Fruit fly (Drosophila melanogaster) whole organism, embryonic: Measurements from ENCODE around the gene VhaM9.7-c.

Experiments used
- CG1024 ChIP-seq: fragments of 200-800 bp; sonication (Bioruptor generic); IDR thresholded peaks from 2 replicates; pipeline ENCODE4 v1.3.6; 2022; ENCODE audit warnings: missing biosample characterization, missing genetic modification characterization
- CG10267 ChIP-seq: fragments of 200-800 bp; sonication (Bioruptor generic); optimal IDR thresholded peaks from 2 replicates; lab custom pipeline; 2018; ENCODE audit warnings: missing biosample characterization, mild to moderate bottlenecking, missing genetic modification characterization, moderate library complexity
- CG10274 ChIP-seq: fragments of 200-800 bp; sonication (Bioruptor generic); optimal IDR thresholded peaks from 3 replicates; lab custom pipeline; 2017; ENCODE audit warnings: missing biosample characterization, mild to moderate bottlenecking, missing genetic modification characterization
- CG13287 ChIP-seq: fragments of 200-800 bp; sonication (Bioruptor generic); IDR thresholded peaks from 2 replicates; pipeline ENCODE4 v1.3.6; 2022; ENCODE audit warnings: missing biosample characterization, missing genetic modification characterization; ENCODE audit not compliant: partially characterized antibody
- CG1603 ChIP-seq: fragments of 200-800 bp; sonication (Bioruptor generic); optimal IDR thresholded peaks from 2 replicates; lab custom pipeline; 2019; ENCODE audit warnings: missing biosample characterization, mild to moderate bottlenecking, missing genetic modification characterization, moderate library complexity
- CG16863 ChIP-seq: fragments of 200-800 bp; sonication (Bioruptor generic); optimal IDR thresholded peaks from 3 replicates; lab custom pipeline; 2016; ENCODE audit warnings: missing biosample characterization, missing genetic modification characterization
- CG17568 ChIP-seq: fragments of 200-800 bp; sonication (Bioruptor generic); optimal IDR thresholded peaks from 2 replicates; lab custom pipeline; 2018; ENCODE audit warnings: missing biosample characterization, mild to moderate bottlenecking, missing genetic modification characterization, moderate library complexity
- CG17802 ChIP-seq: fragments of 200-800 bp; sonication (Bioruptor generic); optimal IDR thresholded peaks from 2 replicates; lab custom pipeline; 2018; ENCODE audit warnings: missing biosample characterization, mild to moderate bottlenecking, missing genetic modification characterization, moderate library complexity
- CG18619 ChIP-seq: fragments of 200-800 bp; sonication (Bioruptor generic); optimal IDR thresholded peaks from 3 replicates; lab custom pipeline; 2017; ENCODE audit warnings: missing biosample characterization, mild to moderate bottlenecking, missing genetic modification characterization
- CG2875 ChIP-seq: fragments of 200-800 bp; sonication (Bioruptor generic); optimal IDR thresholded peaks from 2 replicates; lab custom pipeline; 2017; ENCODE audit warnings: missing biosample characterization, mild to moderate bottlenecking, missing genetic modification characterization, missing genetic modification reagents
- CG31388 ChIP-seq: fragments of 200-800 bp; sonication (Bioruptor generic); optimal IDR thresholded peaks from 2 replicates; lab custom pipeline; 2016; ENCODE audit warnings: missing biosample characterization, missing genetic modification characterization
- CG34376 ChIP-seq: fragments of 200-800 bp; sonication (Bioruptor generic); optimal IDR thresholded peaks from 2 replicates; lab custom pipeline; 2018; ENCODE audit warnings: missing biosample characterization, mild to moderate bottlenecking, missing genetic modification characterization
- CG43689 ChIP-seq: fragments of 200-800 bp; sonication (Bioruptor generic); IDR thresholded peaks from 2 replicates; pipeline ENCODE4 v1.3.6; 2022; ENCODE audit warnings: missing biosample characterization, missing genetic modification characterization
- CG5245 ChIP-seq: fragments of 200-800 bp; sonication (Bioruptor generic); optimal IDR thresholded peaks from 3 replicates; lab custom pipeline; 2016; ENCODE audit warnings: missing biosample characterization, missing genetic modification characterization
- CTCF ChIP-seq: fragments of 200-800 bp; sonication (Bioruptor generic); optimal IDR thresholded peaks from 2 replicates; lab custom pipeline; 2017; ENCODE audit warnings: missing biosample characterization, mild to moderate bottlenecking, missing genetic modification characterization, moderate library complexity
- CrebB ChIP-seq: fragments of 200-800 bp; sonication (Bioruptor generic); optimal IDR thresholded peaks from 3 replicates; lab custom pipeline; 2018; ENCODE audit warnings: missing biosample characterization, mild to moderate bottlenecking, missing genetic modification characterization
- D ChIP-seq, 2 experiments: fragments of 200-800 bp in 1 of 2; fragments of >200 bp in 1 of 2; sonication (Bioruptor generic) in 1 of 2; optimal IDR thresholded peaks; 2 replicates in 1 of 2; 3 replicates in 1 of 2; lab custom pipeline; 2017; ENCODE audit warnings: mild to moderate bottlenecking in 1 of 2, missing biosample characterization in 1 of 2, missing genetic modification characterization in 1 of 2, missing genetic modification reagents in 1 of 2
- Eip74EF ChIP-seq, 2 experiments: fragments of 200-800 bp in 1 of 2; fragments of >200 bp in 1 of 2; sonication (Bioruptor generic) in 1 of 2; optimal IDR thresholded peaks; 2 replicates each; lab custom pipeline; 2017 to 2019; ENCODE audit warnings: missing biosample characterization in 2 of 2, missing genetic modification characterization in 2 of 2, mild to moderate bottlenecking in 1 of 2, moderate library complexity in 1 of 2
- Fer3 ChIP-seq: fragments of 200-800 bp; sonication (Bioruptor generic); optimal IDR thresholded peaks from 2 replicates; lab custom pipeline; 2018; ENCODE audit warnings: missing biosample characterization, mild to moderate bottlenecking, missing genetic modification characterization, moderate library complexity
- Gsc ChIP-seq: fragments of 200-800 bp; sonication (Bioruptor generic); IDR thresholded peaks from 2 replicates; pipeline ENCODE4 v1.3.6; 2022; ENCODE audit warnings: missing biosample characterization, missing genetic modification characterization
- H15 ChIP-seq: fragments of 200-800 bp; sonication (Bioruptor generic); IDR thresholded peaks from 3 replicates; pipeline ENCODE4 v1.3.6; 2022; ENCODE audit warnings: missing biosample characterization, missing genetic modification characterization
- Hr51 ChIP-seq, 2 experiments: fragments of 200-800 bp; sonication (Bioruptor generic); optimal IDR thresholded peaks; 2 replicates in 1 of 2; 3 replicates in 1 of 2; lab custom pipeline; 2016 to 2018; ENCODE audit warnings: missing biosample characterization in 2 of 2, missing genetic modification characterization in 2 of 2, mild to moderate bottlenecking in 1 of 2, moderate library complexity in 1 of 2
- Hr78 ChIP-seq, 2 experiments: fragments of 200-800 bp in 1 of 2; fragments of >200 bp in 1 of 2; sonication (Bioruptor generic) in 1 of 2; optimal IDR thresholded peaks; 2 replicates each; lab custom pipeline; 2017 to 2019; ENCODE audit warnings: missing biosample characterization in 2 of 2, missing genetic modification characterization in 2 of 2, mild to moderate bottlenecking in 1 of 2, moderate library complexity in 1 of 2
- Kr ChIP-seq: fragments of 200-800 bp; sonication (Bioruptor generic); optimal IDR thresholded peaks from 2 replicates; lab custom pipeline; 2017; ENCODE audit warnings: missing biosample characterization, mild to moderate bottlenecking, missing genetic modification characterization
- MTF-1 ChIP-seq: fragments of 200-800 bp; sonication (Bioruptor generic); optimal IDR thresholded peaks from 2 replicates; lab custom pipeline; 2018; ENCODE audit warnings: missing biosample characterization, mild to moderate bottlenecking, missing genetic modification characterization, borderline replicate concordance
- Mrtf ChIP-seq: fragments of 200-800 bp; sonication (Bioruptor generic); IDR thresholded peaks from 3 replicates; pipeline ENCODE4 v1.3.6; 2022; ENCODE audit warnings: missing biosample characterization, missing genetic modification characterization
- NK7.1 ChIP-seq: fragments of 200-800 bp; sonication (Bioruptor generic); optimal IDR thresholded peaks from 3 replicates; lab custom pipeline; 2016; ENCODE audit warnings: missing biosample characterization, missing genetic modification characterization
- Nf-YB ChIP-seq: fragments of 200-800 bp; sonication (Bioruptor generic); optimal IDR thresholded peaks from 3 replicates; lab custom pipeline; 2019; ENCODE audit warnings: missing biosample characterization, mild to moderate bottlenecking, missing genetic modification characterization, moderate library complexity
- Rx ChIP-seq: fragments of 200-800 bp; sonication (Bioruptor generic); IDR thresholded peaks from 2 replicates; pipeline ENCODE4 v1.3.6; 2022; ENCODE audit warnings: missing biosample characterization, missing genetic modification characterization
- Side ChIP-seq: fragments of 200-800 bp; sonication (Bioruptor generic); optimal IDR thresholded peaks from 2 replicates; lab custom pipeline; 2016; ENCODE audit warnings: missing biosample characterization, missing genetic modification characterization
- Six4 ChIP-seq: fragments of 200-800 bp; sonication (Bioruptor generic); optimal IDR thresholded peaks from 2 replicates; lab custom pipeline; 2016; ENCODE audit warnings: missing biosample characterization, missing genetic modification characterization
- TFAM ChIP-seq: fragments of 200-800 bp; sonication (Bioruptor generic); optimal IDR thresholded peaks from 2 replicates; lab custom pipeline; 2017; ENCODE audit warnings: missing biosample characterization, missing genetic modification characterization, inconsistent platforms
- aop ChIP-seq: fragments of 200-800 bp; sonication (Bioruptor generic); IDR thresholded peaks from 2 replicates; pipeline ENCODE4 v1.3.6; 2022; ENCODE audit warnings: missing biosample characterization, missing genetic modification characterization
- ase ChIP-seq: fragments of 200-800 bp; sonication (Bioruptor generic); IDR thresholded peaks from 3 replicates; pipeline ENCODE4 v1.3.6; 2022; ENCODE audit warnings: missing biosample characterization, missing genetic modification characterization
- ash1 ChIP-seq: fragments of 200-800 bp; sonication (Bioruptor generic); optimal IDR thresholded peaks from 2 replicates; lab custom pipeline; 2018; ENCODE audit warnings: missing biosample characterization, mild to moderate bottlenecking, missing genetic modification characterization
- dimm ChIP-seq: fragments of 200-800 bp; sonication (Bioruptor generic); IDR thresholded peaks from 2 replicates; pipeline ENCODE4 v1.3.6; 2022; ENCODE audit warnings: missing biosample characterization, missing genetic modification characterization
- emc ChIP-seq: fragments of 200-800 bp; sonication (Bioruptor generic); optimal IDR thresholded peaks from 2 replicates; lab custom pipeline; 2016; ENCODE audit warnings: missing biosample characterization, missing genetic modification characterization
- ems ChIP-seq: fragments of 200-800 bp; sonication (Bioruptor generic); optimal IDR thresholded peaks from 3 replicates; lab custom pipeline; 2016; ENCODE audit warnings: missing biosample characterization, missing genetic modification characterization
- insv ChIP-seq, 2 experiments: fragments of 200-800 bp; sonication (Bioruptor generic); optimal IDR thresholded peaks; 3 replicates each; lab custom pipeline; 2016 to 2018; ENCODE audit warnings: missing biosample characterization in 2 of 2, missing genetic modification characterization in 2 of 2
- kni ChIP-seq: fragments of 200-800 bp; sonication (Bioruptor generic); optimal IDR thresholded peaks from 3 replicates; lab custom pipeline; 2017; ENCODE audit warnings: mild to moderate bottlenecking, missing biosample characterization, missing genetic modification reagents, missing genetic modification characterization
- knrl ChIP-seq: fragments of 200-800 bp; sonication (Bioruptor generic); IDR thresholded peaks from 3 replicates; pipeline ENCODE4 v1.3.6; 2022; ENCODE audit warnings: missing biosample characterization, missing genetic modification characterization; ENCODE audit not compliant: partially characterized antibody
- lbe ChIP-seq: fragments of 200-800 bp; sonication (Bioruptor generic); optimal IDR thresholded peaks from 2 replicates; lab custom pipeline; 2016; ENCODE audit warnings: missing biosample characterization, mild to moderate bottlenecking, missing genetic modification characterization
- lola ChIP-seq, 3 experiments: fragments of >200 bp in 2 of 3; fragments of 200-800 bp in 1 of 3; sonication (Bioruptor generic) in 1 of 3; optimal IDR thresholded peaks; 2 replicates each; lab custom pipeline; 2017 to 2019; ENCODE audit warnings: missing biosample characterization in 3 of 3, missing genetic modification characterization in 3 of 3, mild to moderate bottlenecking in 1 of 3, moderate library complexity in 1 of 3
- oc ChIP-seq: fragments of 200-800 bp; sonication (Bioruptor generic); optimal IDR thresholded peaks from 2 replicates; lab custom pipeline; 2018; ENCODE audit warnings: missing biosample characterization, mild to moderate bottlenecking, missing genetic modification characterization, moderate library complexity
- ranshi ChIP-seq: fragments of 200-800 bp; sonication (Bioruptor generic); IDR thresholded peaks from 2 replicates; pipeline ENCODE4 v1.3.6; 2022; ENCODE audit warnings: missing biosample characterization, missing genetic modification characterization
- sens ChIP-seq: fragments of 200-800 bp; sonication (Bioruptor generic); peaks from one replicate; lab custom pipeline; 2016; ENCODE audit warnings: missing biosample characterization, missing genetic modification characterization
- so ChIP-seq: fragments of 200-800 bp; sonication (Bioruptor generic); IDR thresholded peaks from 3 replicates; pipeline ENCODE4 v1.3.6; 2022; ENCODE audit warnings: missing biosample characterization, missing genetic modification characterization
- stc ChIP-seq: fragments of 200-800 bp; sonication (Bioruptor generic); IDR thresholded peaks from 2 replicates; pipeline ENCODE4 v1.3.6; 2022; ENCODE audit warnings: missing biosample characterization, missing genetic modification characterization
- unpg ChIP-seq: fragments of 200-800 bp; sonication (Bioruptor generic); optimal IDR thresholded peaks from 3 replicates; lab custom pipeline; 2018; ENCODE audit warnings: missing biosample characterization, mild to moderate bottlenecking, missing genetic modification characterization, moderate library complexity
- yki ChIP-seq: fragments of >200 bp; optimal IDR thresholded peaks from 3 replicates; lab custom pipeline; 2018
- zen ChIP-seq: fragments of 200-800 bp; sonication (Bioruptor generic); optimal IDR thresholded peaks from 3 replicates; lab custom pipeline; 2018; ENCODE audit warnings: missing biosample characterization, mild to moderate bottlenecking, missing genetic modification characterization, moderate library complexity

VhaM9.7-c gene

DNA sequence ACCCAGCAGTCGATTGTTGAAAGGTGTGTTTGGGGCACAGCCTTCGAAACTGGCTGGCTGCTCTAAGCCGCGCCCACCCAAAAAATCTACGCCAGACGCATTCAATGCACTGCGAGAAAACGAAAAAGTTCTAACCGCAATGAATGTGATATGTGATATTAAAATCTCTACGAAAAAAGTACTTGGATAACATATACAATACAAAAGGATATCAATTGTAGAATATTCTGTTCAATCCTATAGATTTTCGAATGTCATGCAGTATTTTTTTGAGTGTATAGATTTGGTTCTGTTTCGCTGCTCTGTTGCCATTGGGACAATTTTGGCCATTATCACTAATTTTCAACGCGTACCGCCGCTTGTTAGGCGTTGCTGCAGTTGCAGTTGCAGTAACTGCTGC, 23.1 kb upstream of the VhaM9.7-c start (continued):
- no peak for TF ChIP-seq D (optimal IDR thresholded peaks at IDR 0.05; lab: Kevin White, UChicago)
- no peak for TF ChIP-seq D (GFP tag; optimal IDR thresholded peaks at IDR 0.05; lab: Kevin White, UChicago)
- TF ChIP-seq CG17568 (GFP tag; lab: Kevin White, UChicago) = no peak
- TF ChIP-seq CG18619 (GFP tag; lab: Kevin White, UChicago) = no peak
- TF ChIP-seq sens = peak; percentile 82
- TF ChIP-seq aop (GFP tag; lab: Robert Waterston, UW) = no peak
- TF ChIP-seq Hr78 (GFP tag; optimal IDR thresholded peaks at IDR 0.05; lab: Kevin White, UChicago) = no peak
- no peak for TF ChIP-seq yki
- TF ChIP-seq ase (GFP tag; lab: Robert Waterston, UW) = peak; percentile 49; the same call in 1 of the 3 replicates
- no peak for TF ChIP-seq emc (GFP tag; lab: Kevin White, UChicago)
- no peak for TF ChIP-seq kni (GFP tag; lab: Kevin White, UChicago)
- TF ChIP-seq TFAM (GFP tag; lab: Kevin White, UChicago) = no peak
- no peak for TF ChIP-seq ash1 (GFP tag; lab: Kevin White, UChicago)
- TF ChIP-seq CG2875 (GFP tag; lab: Kevin White, UChicago) = no peak
- no peak for TF ChIP-seq oc (tag; lab: Kevin White, UChicago)
- TF ChIP-seq CG13287 (GFP tag; lab: Robert Waterston, UW) = no peak
- TF ChIP-seq lola (GFP tag; optimal IDR thresholded peaks at IDR 0.05; lab: Kevin White, UChicago) = no peak
- TF ChIP-seq H15 = no peak
- TF ChIP-seq CG10274 (GFP tag; lab: Kevin White, UChicago) = no peak
- no peak for TF ChIP-seq CrebB
- TF ChIP-seq Side (GFP tag; lab: Kevin White, UChicago) = no peak
- TF ChIP-seq ems (GFP tag; lab: Kevin White, UChicago) = no peak
- TF ChIP-seq ranshi (GFP tag; lab: Robert Waterston, UW) = no peak
- TF ChIP-seq CG10267 (tag; lab: Kevin White, UChicago) = peak; percentile 15
- TF ChIP-seq Mrtf (GFP tag; lab: Robert Waterston, UW) = no peak
- no peak for TF ChIP-seq CG1024
- TF ChIP-seq CG17802 (tag; lab: Kevin White, UChicago) = no peak
- TF ChIP-seq Hr51 (GFP tag; optimal IDR thresholded peaks at IDR 0.05; lab: Kevin White, UChicago) = no peak
- TF ChIP-seq CG5245 (GFP tag; lab: Kevin White, UChicago) = peak; percentile 4
- TF ChIP-seq CG16863 (GFP tag; lab: Kevin White, UChicago) = no peak
- no peak for TF ChIP-seq Fer3
- TF ChIP-seq MTF-1 = no peak
- no peak for TF ChIP-seq dimm (GFP tag; lab: Robert Waterston, UW)
- TF ChIP-seq CG34376 (GFP tag; lab: Kevin White, UChicago) = no peak
- no peak for TF ChIP-seq Gsc (GFP tag; lab: Robert Waterston, UW)
- no peak for TF ChIP-seq Eip74EF (GFP tag; optimal IDR thresholded peaks at IDR 0.05; lab: Kevin White, UChicago)
- peak; percentile 11 for TF ChIP-seq Six4 (GFP tag; lab: Kevin White, UChicago)
- no peak for TF ChIP-seq CTCF (GFP tag; lab: Kevin White, UChicago)
- TF ChIP-seq CG1603 (tag; lab: Kevin White, UChicago) = no peak
- TF ChIP-seq so (GFP tag; lab: Robert Waterston, UW) = no peak
- TF ChIP-seq Nf-YB (GFP tag; lab: Kevin White, UChicago) = no peak
- 0 out of 2 replicates have a peak, but pooled peaks have one; percentile 23 for TF ChIP-seq stc (GFP tag; lab: Robert Waterston, UW)
- TF ChIP-seq lbe = no peak
- no peak for TF ChIP-seq NK7.1
- no peak for TF ChIP-seq knrl (GFP tag; lab: Robert Waterston, UW)
- 0 out of 2 replicates have a peak, but pooled peaks have one; percentile 35 for TF ChIP-seq Rx (GFP tag; lab: Robert Waterston, UW)
- no peak for TF ChIP-seq unpg (GFP tag; lab: Kevin White, UChicago)
- peak; percentile 60 for TF ChIP-seq zen (tag; lab: Kevin White, UChicago)
- TF ChIP-seq CG43689 (GFP tag; lab: Robert Waterston, UW) = no peak
- TF ChIP-seq Kr (GFP tag; lab: Kevin White, UChicago) = no peak
- no peak for TF ChIP-seq CG31388 (GFP tag; lab: Kevin White, UChicago)
- TF ChIP-seq insv (GFP tag; optimal IDR thresholded peaks at IDR 0.05; lab: Kevin White, UChicago) = no peak
